Fruit fly (Drosophila melanogaster): ENCODE data around the gene Ptpa.

Gene Ptpa

dm6 chr2L:3354642-3355380 is 22.0 kb upstream of the Ptpa start, which contains the start of gene E23 (continued):
- TF ChIP-seq grn (GFP tag; optimal IDR thresholded peaks at IDR 0.05) (peak; percentile 75), CG7745 (tag; optimal IDR thresholded peaks at IDR 0.05) (peak; percentile 58), jigr1 (GFP tag; IDR thresholded peaks at IDR 0.05) (peak; percentile 95), Spps (tag; optimal IDR thresholded peaks at IDR 0.05) (peak; percentile 98), unpg (GFP tag; optimal IDR thresholded peaks at IDR 0.05) (peak; percentile 99), B-H2 (GFP tag; optimal IDR thresholded peaks at IDR 0.05) (peak; percentile 95), fd96Cb (tag; optimal IDR thresholded peaks at IDR 0.05) (peak; percentile 99), slp2 (GFP tag; optimal IDR thresholded peaks at IDR 0.05) (peak; percentile 96), exex (tag; optimal IDR thresholded peaks at IDR 0.05) (peak; percentile 88), CG18599 (GFP tag; optimal IDR thresholded peaks at IDR 0.05) (peak; percentile 98), H2.0 (GFP tag; IDR thresholded peaks at IDR 0.05) (peak; percentile 97), otp (GFP tag; IDR thresholded peaks at IDR 0.05) (peak; percentile 94), CkIIα-i1 (GFP tag; IDR thresholded peaks at IDR 0.05) (0 out of 2 replicates have a peak, but pooled peaks have one; percentile 54), pfk (GFP tag; optimal IDR thresholded peaks at IDR 0.05) (peak; percentile 40), mld (GFP tag; IDR thresholded peaks at IDR 0.05; ENCODE audit: partially characterized antibody) (peak; percentile 70; the same call in 1 of the 3 replicates), HLHmδ (GFP tag; optimal IDR thresholded peaks at IDR 0.05) (peak; percentile 7), BtbVII (GFP tag; optimal IDR thresholded peaks at IDR 0.05) (peak; percentile 98), esg (GFP tag; conservative IDR thresholded peaks at IDR 0.05) (peak; percentile 98), tio (GFP tag; optimal IDR thresholded peaks at IDR 0.05) (peak; percentile 99), NfI (GFP tag; optimal IDR thresholded peaks at IDR 0.05) (peak; percentile 99), chn (GFP tag; optimal IDR thresholded peaks at IDR 0.05) (peak; percentile 97), pb (GFP tag; optimal IDR thresholded peaks at IDR 0.05) (peak; percentile 84), CG11723 (GFP tag; optimal IDR thresholded peaks at IDR 0.05) (peak; percentile 99), cato (GFP tag; optimal IDR thresholded peaks at IDR 0.05; ENCODE audit: borderline replicate concordance) (peak; percentile 98), peb (GFP tag; IDR thresholded peaks at IDR 0.05) (peak; percentile 97), Xrp1 (GFP tag; IDR thresholded peaks at IDR 0.05) (peak; percentile 99), CG12942 (GFP tag; optimal IDR thresholded peaks at IDR 0.05) (peak; percentile 98), sd (tag; optimal IDR thresholded peaks at IDR 0.05) (peak; percentile 95), Atf6 (GFP tag; IDR thresholded peaks at IDR 0.05) (peak; percentile 99), CG17829 (tag; optimal IDR thresholded peaks at IDR 0.05) (peak; percentile 99), bbx (GFP tag; IDR thresholded peaks at IDR 0.05; ENCODE audit: partially characterized antibody) (peak; percentile 69; the same call in 1 of the 2 replicates), ttk (GFP tag; IDR thresholded peaks at IDR 0.05) (peak; percentile 97), CG1832 (GFP tag; optimal IDR thresholded peaks at IDR 0.05) (no peak), stwl (tag; optimal IDR thresholded peaks at IDR 0.05) (peak; percentile 55), CG10274 (GFP tag; optimal IDR thresholded peaks at IDR 0.05) (peak; percentile 89), CG17612 (GFP tag; IDR thresholded peaks at IDR 0.05) (peak; percentile 95), CG10267 (tag; optimal IDR thresholded peaks at IDR 0.05) (peak; percentile 97), CG9609 (GFP tag; optimal IDR thresholded peaks at IDR 0.05) (peak; percentile 95), CG11398 (GFP tag; optimal IDR thresholded peaks at IDR 0.05) (peak; percentile 79), CG31224 (GFP tag; IDR thresholded peaks at IDR 0.05) (peak; percentile 95), jumu (GFP tag; optimal IDR thresholded peaks at IDR 0.05) (peak; percentile 93), ap (GFP tag; IDR thresholded peaks at IDR 0.05) (peak; percentile 95), Usf (GFP tag; optimal IDR thresholded peaks at IDR 0.05) (peak; percentile 98), HHEX (GFP tag; optimal IDR thresholded peaks at IDR 0.05) (peak; percentile 99), CG9876 (GFP tag; optimal IDR thresholded peaks at IDR 0.05) (peak; percentile 91), CG32772 (GFP tag; IDR thresholded peaks at IDR 0.05) (peak; percentile 97), row (GFP tag; IDR thresholded peaks at IDR 0.05) (peak; percentile 99), CG43689 (GFP tag; IDR thresholded peaks at IDR 0.05) (peak; percentile 96), CG3847 (GFP tag; IDR thresholded peaks at IDR 0.05) (peak; percentile 98)
